Worm (Caenorhabditis elegans): ENCODE measurements around the gene sqst-4.

DNA sequence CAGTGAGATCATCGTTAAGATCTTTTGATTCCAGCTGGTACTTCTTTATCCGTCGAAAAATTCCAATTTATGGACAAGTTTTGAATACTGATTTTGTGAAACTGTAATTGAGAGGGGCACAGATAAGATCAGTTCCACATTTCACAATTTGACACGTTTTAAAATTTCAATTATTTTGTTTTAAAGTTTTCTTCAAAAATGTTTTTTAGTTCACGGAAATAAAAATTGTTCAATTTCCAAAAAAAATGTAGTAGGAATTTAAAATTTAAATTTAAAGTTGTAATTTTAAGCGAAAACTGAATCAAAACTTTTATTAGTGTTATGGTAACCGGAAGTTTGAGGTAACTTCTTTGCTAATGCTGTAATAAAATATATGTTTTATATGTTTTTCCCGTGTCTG, 29.3 kb downstream of the sqst-4 start, which contains the start of gene F36D3.4:
- TF ChIP-seq aly-1 (tag; optimal IDR thresholded peaks at IDR 0.05) (no peak), ama-1 (optimal IDR thresholded peaks at IDR 0.05) (no peak), ets-7 (tag; optimal IDR thresholded peaks at IDR 0.05) (no peak), tbx-37 (GFP tag; conservative IDR thresholded peaks at IDR 0.05) (no peak), ceh-36 (tag; optimal IDR thresholded peaks at IDR 0.05) (no peak)

Measured in whole organism, early embryonic.